Fruit fly (Drosophila melanogaster) whole organism, pupa: ENCODE data around the gene Edc3.

Experiments used
- CG13204 ChIP-seq: fragments of 200-800 bp; sonication (Bioruptor generic); optimal IDR thresholded peaks from 2 replicates; lab custom pipeline; 2018; ENCODE audit warnings: missing biosample characterization, mild to moderate bottlenecking, missing genetic modification characterization, moderate library complexity
- CG34367 ChIP-seq: fragments of 200-800 bp; sonication (Bioruptor generic); optimal IDR thresholded peaks from 2 replicates; lab custom pipeline; 2018; ENCODE audit warnings: missing biosample characterization, mild to moderate bottlenecking, missing genetic modification characterization
- CG8301 ChIP-seq: fragments of 200-800 bp; sonication (Bioruptor generic); optimal IDR thresholded peaks from 2 replicates; lab custom pipeline; 2018; ENCODE audit warnings: missing biosample characterization, mild to moderate bottlenecking, missing genetic modification characterization
- Pif1A ChIP-seq: fragments of 200-800 bp; sonication (Bioruptor generic); optimal IDR thresholded peaks from 3 replicates; lab custom pipeline; 2016; ENCODE audit warnings: missing biosample characterization, missing genetic modification characterization
- rn ChIP-seq: fragments of 200-800 bp; sonication (Bioruptor generic); IDR thresholded peaks from 2 replicates; pipeline ENCODE4 v1.3.6; 2022; ENCODE audit warnings: missing biosample characterization, missing genetic modification characterization

dm6 chr3L:17494541-17494940 is 35.1 kb downstream of the Edc3 start, which contains the start of gene edin:
- TF ChIP-seq rn (GFP tag; lab: Robert Waterston, UW): no peak
- TF ChIP-seq CG13204 (GFP tag; lab: Kevin White, UChicago): no peak
- no peak for TF ChIP-seq Pif1A (GFP tag; lab: Kevin White, UChicago)
- TF ChIP-seq CG8301 (tag; lab: Kevin White, UChicago): no peak
- no peak for TF ChIP-seq CG34367
